Worm (Caenorhabditis elegans): ENCODE data around the gene srh-109.

DNA sequence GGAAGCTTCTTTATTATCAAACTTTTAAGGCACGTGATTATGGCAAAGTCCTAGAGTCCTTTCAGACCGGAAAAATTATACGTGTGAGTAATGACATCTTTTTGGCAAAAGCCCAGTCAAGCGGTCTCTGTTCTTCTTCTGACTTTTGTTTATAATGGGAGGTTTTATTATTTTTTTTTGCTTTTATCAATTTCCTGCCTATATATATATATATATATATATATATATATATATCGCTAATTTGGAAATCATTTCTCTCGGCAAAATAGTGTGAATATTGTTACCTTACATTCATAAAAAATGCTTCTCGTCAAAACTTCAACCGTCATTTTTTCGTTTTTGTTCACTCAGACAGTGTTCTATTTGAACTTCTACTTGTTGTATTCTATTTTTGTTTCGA lies 2.6 kb downstream of the srh-109 start, which contains the start of gene srbc-62:
- no peak for TF ChIP-seq C34B4.2 (tag; optimal IDR thresholded peaks at IDR 0.05)
- no peak for TF ChIP-seq unc-62 (GFP tag; optimal IDR thresholded peaks at IDR 0.05)
- no peak for TF ChIP-seq nhr-12 (tag; optimal IDR thresholded peaks at IDR 0.05)
- no peak for TF ChIP-seq pqm-1 (tag; optimal IDR thresholded peaks at IDR 0.05)
- TF ChIP-seq ztf-11 (tag; optimal IDR thresholded peaks at IDR 0.05), result no peak
- no peak for TF ChIP-seq nhr-237 (tag; optimal IDR thresholded peaks at IDR 0.05)
- TF ChIP-seq mab-9 (GFP tag; IDR thresholded peaks at IDR 0.05), result no peak
